Worm (Caenorhabditis elegans) whole organism, early embryonic: ENCODE data around the gene ZK1037.6.
"Not testable (repeated sequence)": the region's sequence is repeated elsewhere in the genome, so short reads cannot be mapped to it uniquely, and the experiment has no call there.

Experiments
- B0310.2 ChIP-seq: sonication (generic microtip); optimal IDR thresholded peaks from 2 replicates; lab custom pipeline; 2016; ENCODE audit warnings: mild to moderate bottlenecking, missing genetic modification characterization, missing compliant biosample characterization
- F13C5.2 ChIP-seq: sonication (generic microtip); optimal IDR thresholded peaks from 2 replicates; lab custom pipeline; 2017; ENCODE audit warnings: mild to moderate bottlenecking, missing genetic modification characterization, inconsistent platforms, missing compliant biosample characterization
- aly-1 ChIP-seq: sonication (generic microtip); optimal IDR thresholded peaks from 2 replicates; lab custom pipeline; 2016; ENCODE audit warnings: missing genetic modification characterization, missing compliant biosample characterization
- ama-1 ChIP-seq: fragments of 150-350 bp; optimal IDR thresholded peaks from 2 replicates; lab custom pipeline; 2014
- ceh-13 ChIP-seq: fragments of 200-800 bp; sonication (Bioruptor generic); optimal IDR thresholded peaks from 2 replicates; lab custom pipeline; 2018; ENCODE audit warnings: mild to moderate bottlenecking, missing genetic modification characterization, missing compliant biosample characterization
- ceh-36 ChIP-seq: sonication (generic microtip); optimal IDR thresholded peaks from 2 replicates; lab custom pipeline; 2016; ENCODE audit warnings: missing genetic modification characterization, inconsistent platforms, missing compliant biosample characterization
- ets-7 ChIP-seq: sonication (generic microtip); optimal IDR thresholded peaks from 2 replicates; lab custom pipeline; 2016; ENCODE audit warnings: missing genotype, missing genetic modification characterization, missing compliant biosample characterization
- flt-1 ChIP-seq: fragments of 200-800 bp; sonication (Bioruptor generic); IDR thresholded peaks from 2 replicates; pipeline ENCODE4 v1.3.6; 2022; ENCODE audit warnings: missing genetic modification characterization, missing compliant biosample characterization
- hmbx-1 ChIP-seq: sonication (generic microtip); optimal IDR thresholded peaks from 2 replicates; lab custom pipeline; 2016; ENCODE audit warnings: mild to moderate bottlenecking, missing genetic modification characterization, missing compliant biosample characterization
- hmg-4 ChIP-seq: fragments of 200-800 bp; sonication (Bioruptor generic); optimal IDR thresholded peaks from 2 replicates; lab custom pipeline; 2018; ENCODE audit warnings: mild to moderate bottlenecking, missing genetic modification characterization, missing compliant biosample characterization
- hnd-1 ChIP-seq: sonication (generic microtip); optimal IDR thresholded peaks from 2 replicates; lab custom pipeline; 2016; ENCODE audit warnings: missing genetic modification characterization, missing compliant biosample characterization
- pes-1 ChIP-seq: fragments of 200-800 bp; sonication (Bioruptor generic); IDR thresholded peaks from 2 replicates; pipeline ENCODE4 v1.3.6; 2022; ENCODE audit warnings: missing genetic modification reagents, missing genetic modification characterization, missing compliant biosample characterization
- scrt-1 ChIP-seq: fragments of 200-800 bp; sonication (Bioruptor generic); IDR thresholded peaks from 2 replicates; pipeline ENCODE4 v1.3.6; 2022; ENCODE audit warnings: missing genetic modification characterization, missing compliant biosample characterization
- sea-1 ChIP-seq: fragments of 200-800 bp; sonication (Bioruptor generic); conservative IDR thresholded peaks from 2 replicates; pipeline ENCODE4 v1.3.6; 2022; ENCODE audit warnings: missing genetic modification characterization, missing compliant biosample characterization
- tbx-11 ChIP-seq: fragments of 200-800 bp; sonication (Bioruptor generic); IDR thresholded peaks from 2 replicates; pipeline ENCODE4 v1.3.6; 2022; ENCODE audit warnings: missing genetic modification characterization, missing compliant biosample characterization
- tbx-37 ChIP-seq: fragments of 200-800 bp; sonication (Bioruptor generic); conservative IDR thresholded peaks from 2 replicates; pipeline ENCODE4 v1.3.6; 2022; ENCODE audit warnings: missing genetic modification reagents, missing genetic modification characterization, missing compliant biosample characterization
- tra-4 ChIP-seq: sonication (generic microtip); optimal IDR thresholded peaks from 2 replicates; lab custom pipeline; 2017; ENCODE audit warnings: missing genetic modification characterization, missing compliant biosample characterization

ZK1037.6 gene

ce11 chrV:15332851-15333250 is 5.3 kb upstream of the ZK1037.6 start, which contains the start of gene srw-113:
srw-113 (plus strand) TSS chrV:15333151.
- no peak for TF ChIP-seq tbx-11 (GFP tag; lab: Robert Waterston, UW)
- TF ChIP-seq hmg-4 = no peak
- TF ChIP-seq scrt-1 (GFP tag; lab: Robert Waterston, UW) = no peak
- no peak for TF ChIP-seq F13C5.2
- no peak for TF ChIP-seq ets-7 (tag; lab: Kevin White, UChicago)
- no peak for TF ChIP-seq pes-1 (GFP tag; lab: Robert Waterston, UW)
- TF ChIP-seq hmbx-1 (tag; lab: Kevin White, UChicago) = no peak
- no peak for TF ChIP-seq ama-1 (lab: Kevin White, UChicago)
- TF ChIP-seq ceh-36 (tag; lab: Kevin White, UChicago) = no peak
- TF ChIP-seq aly-1 (tag; lab: Kevin White, UChicago) = no peak
- no peak for TF ChIP-seq sea-1 (GFP tag; lab: Robert Waterston, UW)
- no peak for TF ChIP-seq ceh-13 (GFP tag; lab: Kevin White, UChicago)
- TF ChIP-seq tra-4 (tag; lab: Kevin White, UChicago) = no peak
- TF ChIP-seq B0310.2 (tag; lab: Kevin White, UChicago) = no peak
- no peak for TF ChIP-seq tbx-37 (GFP tag; lab: Robert Waterston, UW)
- no peak for TF ChIP-seq flt-1
- TF ChIP-seq hnd-1 (tag; lab: Kevin White, UChicago) = no peak

ce11 chrV:15330314-15330713 is 2.7 kb upstream of the ZK1037.6 start, which contains the start of gene srh-295:
srh-295 (plus strand) TSS chrV:15330614.
- TF ChIP-seq B0310.2 (tag; lab: Kevin White, UChicago) = no peak
- TF ChIP-seq flt-1 = no peak

DNA sequence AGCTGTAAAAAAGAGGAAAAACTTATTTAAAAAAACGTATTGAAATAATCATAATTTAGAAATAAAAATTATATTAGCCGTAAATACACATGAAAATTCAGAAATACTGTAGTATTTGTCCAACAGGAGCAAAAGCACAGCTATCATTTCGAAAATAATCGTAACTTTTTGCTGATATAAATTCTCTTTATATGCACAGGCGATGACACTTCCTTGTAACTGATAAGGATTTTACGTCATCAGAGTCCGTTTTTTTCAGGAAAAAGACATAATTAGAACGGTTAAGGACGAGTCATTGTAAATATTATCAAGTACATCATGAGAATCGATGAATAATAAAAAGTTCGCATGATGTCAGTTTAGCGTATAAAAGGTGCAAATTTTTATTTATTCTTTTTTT is 4.2 kb downstream of the ZK1037.6 start:
- TF ChIP-seq tra-4 (tag; lab: Kevin White, UChicago) = no peak
- TF ChIP-seq tbx-37 (GFP tag; lab: Robert Waterston, UW) = no peak
- no peak for TF ChIP-seq ceh-13 (GFP tag; lab: Kevin White, UChicago)
- TF ChIP-seq aly-1 (tag; lab: Kevin White, UChicago) = no peak
- TF ChIP-seq ets-7 (tag; lab: Kevin White, UChicago) = no peak
- no peak for TF ChIP-seq ceh-36 (tag; lab: Kevin White, UChicago)

DNA sequence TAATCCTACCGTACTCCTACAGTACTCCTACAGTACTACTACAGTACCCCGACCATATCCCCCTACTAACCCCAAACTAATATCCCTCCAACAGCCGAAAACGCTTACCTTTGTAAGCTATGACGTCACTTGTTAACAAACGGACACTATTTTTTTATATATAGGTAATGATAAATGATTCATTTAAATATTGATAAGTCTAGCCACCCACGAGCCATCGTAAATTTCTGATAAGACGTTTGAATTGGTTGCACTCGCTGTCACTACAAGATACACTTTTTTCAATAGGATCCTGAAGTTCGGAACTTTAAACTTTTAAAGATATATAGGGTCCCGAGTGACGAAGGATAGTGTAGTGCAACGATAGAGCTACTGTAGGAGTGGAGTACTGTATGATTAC is 4.9 kb downstream of the ZK1037.6 start, which contains the start of gene nhr-247:
nhr-247 (plus strand) TSS at position 330 of the 400 bp plus-strand sequence.
- TF ChIP-seq scrt-1 (GFP tag; lab: Robert Waterston, UW); sea-1 (GFP tag; lab: Robert Waterston, UW); B0310.2 (tag; lab: Kevin White, UChicago): not testable (repeated sequence)

ce11 chrV:15320756-15321332 is 6.8 kb downstream of the ZK1037.6 start:
- TF ChIP-seq pes-1 (GFP tag; lab: Robert Waterston, UW) (peak; percentile 64), flt-1 (peak; percentile 51; the same call in 1 of the 2 replicates)

- TF ChIP-seq B0310.2 (tag; lab: Kevin White, UChicago) (no peak), tra-4 (tag; lab: Kevin White, UChicago) (no peak), scrt-1 (GFP tag; lab: Robert Waterston, UW) (no peak), sea-1 (GFP tag; lab: Robert Waterston, UW) (no peak), ceh-36 (tag; lab: Kevin White, UChicago) (no peak), ceh-13 (GFP tag; lab: Kevin White, UChicago) (no peak), tbx-37 (GFP tag; lab: Robert Waterston, UW) (no peak), hnd-1 (tag; lab: Kevin White, UChicago) (no peak), flt-1 (no peak), hmg-4 (no peak)
Observed at ce11 chrV:15318638-15319037, 9.0 kb downstream of the ZK1037.6 start, which contains the start of gene nhr-291. nhr-291 (plus strand) TSS chrV:15318961.

ce11 chrV:15315827-15316527 is 11.6 kb downstream of the ZK1037.6 start, which contains the start of the genes srt-22 and nhr-246:
srt-22 (minus strand) TSS chrV:15315927.
nhr-246 (plus strand) TSS chrV:15316477.
- TF ChIP-seq ceh-36 (tag; lab: Kevin White, UChicago) = no peak
- TF ChIP-seq ama-1 (lab: Kevin White, UChicago) = no peak
- no peak for TF ChIP-seq tbx-37 (GFP tag; lab: Robert Waterston, UW)
- TF ChIP-seq ets-7 (tag; lab: Kevin White, UChicago) = no peak
- TF ChIP-seq scrt-1 (GFP tag; lab: Robert Waterston, UW) = no peak
- no peak for TF ChIP-seq ceh-13 (GFP tag; lab: Kevin White, UChicago)
- TF ChIP-seq pes-1 (GFP tag; lab: Robert Waterston, UW) = no peak
- TF ChIP-seq hmbx-1 (tag; lab: Kevin White, UChicago) = no peak
- no peak for TF ChIP-seq tra-4 (tag; lab: Kevin White, UChicago)
- TF ChIP-seq hmg-4 = no peak
- no peak for TF ChIP-seq F13C5.2

DNA sequence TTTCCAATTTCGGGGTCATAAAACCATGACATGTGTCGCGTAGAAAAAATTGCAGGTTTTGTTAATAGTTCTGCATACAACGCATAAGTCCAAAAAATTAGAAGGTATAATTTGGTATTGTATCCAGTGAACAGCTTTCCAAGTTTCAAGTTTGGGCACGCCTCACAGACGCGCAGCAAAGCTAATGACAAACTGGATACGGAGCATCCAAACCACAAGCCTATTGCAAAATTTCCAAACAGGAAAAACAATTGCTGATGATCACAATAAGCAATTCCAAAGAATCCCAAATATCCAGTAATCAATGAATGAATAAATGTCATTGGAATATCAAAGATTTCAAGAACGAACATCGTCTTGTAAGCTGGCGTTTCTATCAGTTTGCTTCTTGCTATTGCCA is 14.1 kb downstream of the ZK1037.6 start:
- TF ChIP-seq hmg-4 (no peak), sea-1 (GFP tag; lab: Robert Waterston, UW) (no peak)
